Worm (Caenorhabditis elegans) whole organism, late embryonic: Measurements from ENCODE around the gene adt-1.

ENCODE experiments used
- dve-1 ChIP-seq: sonication (generic microtip); optimal IDR thresholded peaks from 2 replicates; lab custom pipeline; 2017; ENCODE audit warnings: antibody characterized with exemption, mild to moderate bottlenecking, missing genetic modification characterization, missing compliant biosample characterization
- lim-6 ChIP-seq: sonication (generic microtip); optimal IDR thresholded peaks from 2 replicates; lab custom pipeline; 2016; ENCODE audit warnings: missing genetic modification characterization, missing compliant biosample characterization

DNA sequence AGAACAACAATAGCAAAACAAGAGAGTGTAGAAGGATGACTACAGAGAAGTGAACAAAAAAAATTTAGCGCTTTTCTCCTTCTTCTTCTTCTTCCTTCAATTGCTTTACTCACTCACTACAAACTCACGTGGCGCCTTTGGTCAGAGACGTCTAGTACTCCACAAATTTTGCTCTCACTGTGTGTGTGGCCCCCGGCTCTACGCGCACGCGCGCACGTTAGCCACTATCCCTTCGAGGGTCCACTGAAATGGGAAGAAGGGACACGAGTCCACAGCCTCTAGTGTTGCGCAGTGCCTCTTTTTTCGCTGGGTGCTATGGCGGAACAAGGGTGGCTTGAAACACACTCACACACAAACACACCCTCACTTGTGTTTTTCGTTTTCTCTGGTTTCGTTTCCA is 49.4 kb upstream of the adt-1 start:
- TF ChIP-seq lim-6 (tag; lab: Kevin White, UChicago) (no peak), dve-1 (no peak)
